Worm (Caenorhabditis elegans) whole organism, L4/young adult: Measurements from ENCODE around the gene fkb-6.

ENCODE experiments used
- W03F9.2 ChIP-seq: fragments of 150-350 bp; optimal IDR thresholded peaks from 2 replicates; lab custom pipeline; 2014; ENCODE audit warnings: missing biosample characterization, missing genetic modification characterization
- dao-5 ChIP-seq: sonication (generic microtip); optimal IDR thresholded peaks from 2 replicates; lab custom pipeline; 2016; ENCODE audit warnings: missing genotype, missing genetic modification characterization, moderate library complexity, missing compliant biosample characterization
- him-1 ChIP-seq: sonication (generic microtip); optimal IDR thresholded peaks from 2 replicates; lab custom pipeline; 2016; ENCODE audit warnings: missing genotype, missing genetic modification reagents, missing genetic modification characterization, missing compliant biosample characterization

ce11 chrV:20870633-20871032 is 24.7 kb downstream of the fkb-6 start:
- no peak for TF ChIP-seq dao-5 (tag; lab: Kevin White, UChicago)
- TF ChIP-seq him-1 (tag; lab: Kevin White, UChicago): no peak
- no peak for TF ChIP-seq W03F9.2 (tag; lab: Kevin White, UChicago)
